Fruit fly (Drosophila melanogaster) whole organism, embryonic: Measurements from ENCODE around the gene scyl.

Source experiments
- Asciz ChIP-seq: fragments of 200-800 bp; sonication (Bioruptor generic); optimal IDR thresholded peaks from 2 replicates; lab custom pipeline; 2017; ENCODE audit warnings: missing biosample characterization, mild to moderate bottlenecking, missing genetic modification characterization, missing genetic modification reagents
- CG10431 ChIP-seq: fragments of 200-800 bp; sonication (Bioruptor generic); optimal IDR thresholded peaks from 3 replicates; lab custom pipeline; 2018; ENCODE audit warnings: missing biosample characterization, mild to moderate bottlenecking, missing genetic modification characterization
- CG16813 ChIP-seq: fragments of 200-800 bp; sonication (Bioruptor generic); IDR thresholded peaks from 3 replicates; pipeline ENCODE4 v1.3.6; 2022; ENCODE audit warnings: missing biosample characterization, missing genetic modification characterization; ENCODE audit not compliant: partially characterized antibody
- CG16863 ChIP-seq: fragments of 200-800 bp; sonication (Bioruptor generic); optimal IDR thresholded peaks from 3 replicates; lab custom pipeline; 2016; ENCODE audit warnings: missing biosample characterization, missing genetic modification characterization
- CG17361 ChIP-seq: fragments of 200-800 bp; sonication (Bioruptor generic); IDR thresholded peaks from 3 replicates; pipeline ENCODE4 v1.3.6; 2022; ENCODE audit warnings: missing biosample characterization, missing genetic modification characterization
- CG18764 ChIP-seq: fragments of 200-800 bp; sonication (Bioruptor generic); optimal IDR thresholded peaks from 3 replicates; lab custom pipeline; 2016; ENCODE audit warnings: missing biosample characterization, missing genetic modification characterization
- CG34224 ChIP-seq: fragments of 200-800 bp; sonication (Bioruptor generic); IDR thresholded peaks from 3 replicates; pipeline ENCODE4 v1.3.6; 2022; ENCODE audit warnings: missing biosample characterization, missing genetic modification characterization; ENCODE audit not compliant: partially characterized antibody
- CG4328 ChIP-seq: fragments of 200-800 bp; sonication (Bioruptor generic); optimal IDR thresholded peaks from 3 replicates; lab custom pipeline; 2017; ENCODE audit warnings: missing biosample characterization, missing genetic modification reagents, missing genetic modification characterization
- CG4707 ChIP-seq: fragments of 200-800 bp; sonication (Bioruptor generic); optimal IDR thresholded peaks from 2 replicates; lab custom pipeline; 2018; ENCODE audit warnings: missing biosample characterization, mild to moderate bottlenecking, missing genetic modification characterization, moderate library complexity
- CG6254 ChIP-seq: fragments of 200-800 bp; sonication (Bioruptor generic); optimal IDR thresholded peaks from 3 replicates; lab custom pipeline; 2017; ENCODE audit warnings: mild to moderate bottlenecking, missing biosample characterization, missing genetic modification reagents, missing genetic modification characterization
- CG6689 ChIP-seq: fragments of 200-800 bp; sonication (Bioruptor generic); IDR thresholded peaks from 2 replicates; pipeline ENCODE4 v1.3.6; 2022; ENCODE audit warnings: missing biosample characterization, missing genetic modification characterization
- CG6854 ChIP-seq: fragments of 200-800 bp; sonication (Bioruptor generic); optimal IDR thresholded peaks from 3 replicates; lab custom pipeline; 2017; ENCODE audit warnings: missing biosample characterization, mild to moderate bottlenecking, missing genetic modification characterization
- CG8388 ChIP-seq: fragments of 200-800 bp; sonication (Bioruptor generic); optimal IDR thresholded peaks from 2 replicates; lab custom pipeline; 2019; ENCODE audit warnings: missing biosample characterization, mild to moderate bottlenecking, missing genetic modification characterization, moderate library complexity
- CG8924 ChIP-seq: fragments of 200-800 bp; optimal IDR thresholded peaks from 3 replicates; lab custom pipeline; 2019; ENCODE audit warnings: missing biosample characterization, mild to moderate bottlenecking, missing genetic modification characterization, moderate library complexity
- CG8944 ChIP-seq: fragments of 200-800 bp; sonication (Bioruptor generic); optimal IDR thresholded peaks from 3 replicates; lab custom pipeline; 2016; ENCODE audit warnings: missing biosample characterization, missing genetic modification characterization
- CHES-1-like ChIP-seq: fragments of 200-800 bp; sonication (Bioruptor generic); optimal IDR thresholded peaks from 2 replicates; lab custom pipeline; 2016; ENCODE audit warnings: missing biosample characterization, missing genetic modification characterization
- E2f2 ChIP-seq: fragments of 200-800 bp; sonication (Bioruptor generic); IDR thresholded peaks from 2 replicates; pipeline ENCODE4 v1.3.6; 2022; ENCODE audit warnings: missing biosample characterization, missing genetic modification characterization
- Ets65A ChIP-seq: fragments of 200-800 bp; sonication (Bioruptor generic); peaks from one replicate; lab custom pipeline; 2016; ENCODE audit warnings: missing biosample characterization, missing genetic modification characterization
- Ets97D ChIP-seq: fragments of 200-800 bp; sonication (Bioruptor generic); optimal IDR thresholded peaks from 3 replicates; lab custom pipeline; 2016; ENCODE audit warnings: missing biosample characterization, missing genetic modification characterization
- Hsf ChIP-seq: fragments of 200-800 bp; sonication (Bioruptor generic); optimal IDR thresholded peaks from 3 replicates; lab custom pipeline; 2016; ENCODE audit warnings: missing biosample characterization, missing genetic modification characterization
- Lhr ChIP-seq: fragments of 200-800 bp; sonication (Bioruptor generic); optimal IDR thresholded peaks from 3 replicates; lab custom pipeline; 2017; ENCODE audit warnings: mild to moderate bottlenecking, missing biosample characterization, missing genetic modification reagents, missing genetic modification characterization
- NK7.1 ChIP-seq: fragments of 200-800 bp; sonication (Bioruptor generic); optimal IDR thresholded peaks from 3 replicates; lab custom pipeline; 2016; ENCODE audit warnings: missing biosample characterization, missing genetic modification characterization
- Scr ChIP-seq: fragments of 200-800 bp; sonication (Bioruptor generic); IDR thresholded peaks from 2 replicates; pipeline ENCODE4 v1.3.6; 2022; ENCODE audit warnings: missing biosample characterization, missing genetic modification characterization; ENCODE audit not compliant: partially characterized antibody
- Six4 ChIP-seq: fragments of 200-800 bp; sonication (Bioruptor generic); optimal IDR thresholded peaks from 2 replicates; lab custom pipeline; 2016; ENCODE audit warnings: missing biosample characterization, missing genetic modification characterization
- Sry-β ChIP-seq: fragments of 200-800 bp; sonication (Bioruptor generic); optimal IDR thresholded peaks from 2 replicates; lab custom pipeline; 2018; ENCODE audit warnings: missing biosample characterization, mild to moderate bottlenecking, missing genetic modification characterization, moderate library complexity
- Stat92E ChIP-seq, 3 experiments: fragments of >200 bp in 2 of 3; fragments of 200-800 bp in 1 of 3; sonication (Bioruptor generic) in 1 of 3; optimal IDR thresholded peaks; 2 replicates each; lab custom pipeline; 2017 to 2019; ENCODE audit warnings: missing biosample characterization in 3 of 3, missing genetic modification characterization in 3 of 3, mild to moderate bottlenecking in 1 of 3, moderate library complexity in 1 of 3
- ab ChIP-seq: fragments of 200-800 bp; sonication (Bioruptor generic); optimal IDR thresholded peaks from 2 replicates; lab custom pipeline; 2016; ENCODE audit warnings: missing biosample characterization, missing genetic modification characterization
- ase ChIP-seq: fragments of 200-800 bp; sonication (Bioruptor generic); IDR thresholded peaks from 3 replicates; pipeline ENCODE4 v1.3.6; 2022; ENCODE audit warnings: missing biosample characterization, missing genetic modification characterization
- bab2 ChIP-seq: fragments of 200-800 bp; sonication (Bioruptor generic); optimal IDR thresholded peaks from 2 replicates; lab custom pipeline; 2016; ENCODE audit warnings: missing biosample characterization, missing genetic modification characterization
- bsh ChIP-seq, 2 experiments: fragments of 200-800 bp; sonication (Bioruptor generic); optimal IDR thresholded peaks; 2 replicates each; lab custom pipeline; 2017 to 2018; ENCODE audit warnings: mild to moderate bottlenecking in 2 of 2, missing biosample characterization in 2 of 2, missing genetic modification characterization in 2 of 2, moderate library complexity in 1 of 2
- dan ChIP-seq: fragments of 200-800 bp; sonication (Bioruptor generic); IDR thresholded peaks from 2 replicates; pipeline ENCODE4 v1.3.6; 2022; ENCODE audit warnings: missing biosample characterization, missing genetic modification characterization
- dimm ChIP-seq: fragments of 200-800 bp; sonication (Bioruptor generic); IDR thresholded peaks from 2 replicates; pipeline ENCODE4 v1.3.6; 2022; ENCODE audit warnings: missing biosample characterization, missing genetic modification characterization
- esg ChIP-seq: fragments of 200-800 bp; sonication (Bioruptor generic); conservative IDR thresholded peaks from 2 replicates; pipeline ENCODE4 v1.3.6; 2022; ENCODE audit warnings: missing biosample characterization, missing genetic modification characterization
- gem ChIP-seq: fragments of 200-800 bp; sonication (Bioruptor generic); optimal IDR thresholded peaks from 2 replicates; lab custom pipeline; 2019; ENCODE audit warnings: missing biosample characterization, mild to moderate bottlenecking, missing genetic modification characterization, moderate library complexity
- hb ChIP-seq: fragments of 200-800 bp; sonication (Bioruptor generic); IDR thresholded peaks from 3 replicates; pipeline ENCODE4 v1.3.6; 2022; ENCODE audit warnings: missing biosample characterization, missing genetic modification characterization; ENCODE audit not compliant: partially characterized antibody
- jigr1 ChIP-seq: fragments of 200-800 bp; sonication (Bioruptor generic); IDR thresholded peaks from 3 replicates; pipeline ENCODE4 v1.3.6; 2022; ENCODE audit warnings: missing biosample characterization, missing genetic modification characterization
- jumu ChIP-seq: fragments of 200-800 bp; sonication (Bioruptor generic); optimal IDR thresholded peaks from 3 replicates; lab custom pipeline; 2016; ENCODE audit warnings: missing biosample characterization, missing genetic modification characterization
- kni ChIP-seq: fragments of 200-800 bp; sonication (Bioruptor generic); optimal IDR thresholded peaks from 3 replicates; lab custom pipeline; 2017; ENCODE audit warnings: mild to moderate bottlenecking, missing biosample characterization, missing genetic modification reagents, missing genetic modification characterization
- nmo ChIP-seq: fragments of 200-800 bp; sonication (Bioruptor generic); optimal IDR thresholded peaks from 2 replicates; lab custom pipeline; 2018; ENCODE audit warnings: missing biosample characterization, mild to moderate bottlenecking, missing genetic modification characterization, moderate library complexity
- nom ChIP-seq: fragments of 200-800 bp; sonication (Bioruptor generic); optimal IDR thresholded peaks from 2 replicates; lab custom pipeline; 2017; ENCODE audit warnings: missing biosample characterization, missing genetic modification characterization, mild to moderate bottlenecking, moderate library complexity, missing genetic modification reagents
- oc ChIP-seq: fragments of 200-800 bp; sonication (Bioruptor generic); optimal IDR thresholded peaks from 2 replicates; lab custom pipeline; 2018; ENCODE audit warnings: missing biosample characterization, mild to moderate bottlenecking, missing genetic modification characterization, moderate library complexity
- pita ChIP-seq: fragments of 200-800 bp; sonication (Bioruptor generic); optimal IDR thresholded peaks from 2 replicates; lab custom pipeline; 2017; ENCODE audit warnings: missing biosample characterization, mild to moderate bottlenecking, missing genetic modification characterization
- pum ChIP-seq: fragments of 200-800 bp; sonication (Bioruptor generic); optimal IDR thresholded peaks from 2 replicates; lab custom pipeline; 2016; ENCODE audit warnings: missing biosample characterization, missing genetic modification characterization
- slbo ChIP-seq: fragments of 200-800 bp; sonication (Bioruptor generic); IDR thresholded peaks from 2 replicates; pipeline ENCODE4 v1.3.6; 2022; ENCODE audit warnings: missing biosample characterization, missing genetic modification characterization
- slou ChIP-seq: fragments of 200-800 bp; sonication (Bioruptor generic); optimal IDR thresholded peaks from 3 replicates; lab custom pipeline; 2016; ENCODE audit warnings: missing biosample characterization, missing genetic modification characterization
- sqz ChIP-seq: fragments of 200-800 bp; sonication (Bioruptor generic); optimal IDR thresholded peaks from 3 replicates; lab custom pipeline; 2018; ENCODE audit warnings: missing biosample characterization, mild to moderate bottlenecking, missing genetic modification characterization
- sr ChIP-seq: fragments of 200-800 bp; sonication (Bioruptor generic); IDR thresholded peaks from 3 replicates; pipeline ENCODE4 v1.3.6; 2022; ENCODE audit warnings: missing biosample characterization, missing genetic modification characterization
- tup ChIP-seq: fragments of 200-800 bp; sonication (Bioruptor generic); optimal IDR thresholded peaks from 2 replicates; lab custom pipeline; 2016; ENCODE audit warnings: missing biosample characterization, mild to moderate bottlenecking, missing genetic modification characterization, moderate library complexity
- yki ChIP-seq: fragments of >200 bp; optimal IDR thresholded peaks from 3 replicates; lab custom pipeline; 2018
- zen2 ChIP-seq: fragments of 200-800 bp; sonication (Bioruptor generic); IDR thresholded peaks from 3 replicates; pipeline ENCODE4 v1.3.6; 2022; ENCODE audit warnings: missing biosample characterization, missing genetic modification characterization; ENCODE audit not compliant: partially characterized antibody
- zfh2 ChIP-seq: fragments of 200-800 bp; sonication (Bioruptor generic); optimal IDR thresholded peaks from 2 replicates; lab custom pipeline; 2016; ENCODE audit warnings: missing biosample characterization, missing genetic modification characterization

scyl gene

dm6 chr3L:11210517-11210916 is 41.6 kb upstream of the scyl start, which contains the start of the genes Ube3a and CG7600 (continued):
- no peak for TF ChIP-seq CG16863 (GFP tag; lab: Kevin White, UChicago)
- TF ChIP-seq pita (GFP tag; lab: Kevin White, UChicago): no peak
- TF ChIP-seq CG8388 (GFP tag; lab: Kevin White, UChicago): no peak
- TF ChIP-seq slou: no peak
- TF ChIP-seq Six4 (GFP tag; lab: Kevin White, UChicago): peak; percentile 22
- TF ChIP-seq CG18764: peak; percentile 8
- peak; percentile 98 for TF ChIP-seq Scr (GFP tag; lab: Robert Waterston, UW)
- TF ChIP-seq CG6254 (GFP tag; lab: Kevin White, UChicago): peak; percentile 31
- TF ChIP-seq CG4328 (GFP tag; lab: Kevin White, UChicago): no peak
- peak; percentile 16 for TF ChIP-seq nom (GFP tag; lab: Kevin White, UChicago)
- TF ChIP-seq ab (GFP tag; lab: Kevin White, UChicago): no peak
- TF ChIP-seq sqz (GFP tag; lab: Kevin White, UChicago): peak; percentile 73
- TF ChIP-seq jigr1: no peak
- TF ChIP-seq bsh (GFP tag; optimal IDR thresholded peaks at IDR 0.05; lab: Kevin White, UChicago): peak in 1 of 2 experiments; percentile 29
- TF ChIP-seq dimm (GFP tag; lab: Robert Waterston, UW): no peak
- peak; percentile 55 for TF ChIP-seq oc (tag; lab: Kevin White, UChicago)
- no peak for TF ChIP-seq pum (GFP tag; lab: Kevin White, UChicago)
- no peak for TF ChIP-seq tup
- peak; percentile 67 for TF ChIP-seq E2f2 (GFP tag; lab: Robert Waterston, UW)
- TF ChIP-seq ase (GFP tag; lab: Robert Waterston, UW): no peak; the same call in 2 of the 3 replicates
- TF ChIP-seq yki (lab: Kevin White, UChicago): no peak
- TF ChIP-seq CG6854 (GFP tag; lab: Kevin White, UChicago): no peak
- no peak for TF ChIP-seq CG4707 (GFP tag; lab: Kevin White, UChicago)
- TF ChIP-seq nmo (GFP tag; lab: Kevin White, UChicago): peak; percentile 66
- TF ChIP-seq CG10431: no peak
- no peak for TF ChIP-seq Asciz
- TF ChIP-seq gem (tag; lab: Kevin White, UChicago): peak; percentile 20
- TF ChIP-seq zfh2 (GFP tag; lab: Kevin White, UChicago): peak; percentile 40
- peak; percentile 26 for TF ChIP-seq Ets65A (GFP tag; lab: Kevin White, UChicago)
- no peak for TF ChIP-seq kni (GFP tag; lab: Kevin White, UChicago)
- TF ChIP-seq bab2 (GFP tag; lab: Kevin White, UChicago): no peak
- peak; percentile 41 for TF ChIP-seq CG8924 (tag; lab: Kevin White, UChicago)
- peak; percentile 100 for TF ChIP-seq zen2
- TF ChIP-seq NK7.1 (GFP tag; lab: Kevin White, UChicago): no peak
- 0 out of 3 replicates have a peak, but pooled peaks have one; percentile 41 for TF ChIP-seq CG17361
- TF ChIP-seq CG16813 (GFP tag; lab: Robert Waterston, UW): peak; percentile 99
- no peak for TF ChIP-seq sr (GFP tag; lab: Robert Waterston, UW)
- peak; percentile 100 for TF ChIP-seq hb (GFP tag; lab: Robert Waterston, UW)
- peak; percentile 100 for TF ChIP-seq CG34224
- TF ChIP-seq slbo: peak; percentile 59
- no peak for TF ChIP-seq Sry-β (GFP tag; lab: Kevin White, UChicago)
- no peak for TF ChIP-seq dan (GFP tag; lab: Robert Waterston, UW)
- TF ChIP-seq Ets97D (GFP tag; lab: Kevin White, UChicago): peak; percentile 75
- no peak for TF ChIP-seq esg (GFP tag; lab: Robert Waterston, UW)
- no peak for TF ChIP-seq CG6689
- TF ChIP-seq Lhr (GFP tag; lab: Kevin White, UChicago): peak; percentile 27
- peak in 1 of 3 experiments; percentile 65 for TF ChIP-seq Stat92E (GFP tag; optimal IDR thresholded peaks at IDR 0.05; lab: Kevin White, UChicago)
- TF ChIP-seq CHES-1-like (GFP tag; lab: Kevin White, UChicago): peak; percentile 54
- no peak for TF ChIP-seq CG8944 (GFP tag; lab: Kevin White, UChicago)
- peak; percentile 53 for TF ChIP-seq Hsf (GFP tag; lab: Kevin White, UChicago)
- TF ChIP-seq jumu: peak; percentile 26
